Fruit fly (Drosophila melanogaster) whole organism, pupa: ENCODE data around the gene CG7079.

Experiments used
- CG10348 ChIP-seq: fragments of 200-800 bp; sonication (Bioruptor generic); IDR thresholded peaks from 2 replicates; pipeline ENCODE4 v1.3.6; 2022; ENCODE audit warnings: missing biosample characterization, missing genetic modification characterization
- CG12605 ChIP-seq: fragments of 200-800 bp; sonication (Bioruptor generic); IDR thresholded peaks from 2 replicates; pipeline ENCODE4 v1.3.6; 2022; ENCODE audit warnings: missing biosample characterization, missing genetic modification characterization
- CG13204 ChIP-seq: fragments of 200-800 bp; sonication (Bioruptor generic); optimal IDR thresholded peaks from 2 replicates; lab custom pipeline; 2018; ENCODE audit warnings: missing biosample characterization, mild to moderate bottlenecking, missing genetic modification characterization, moderate library complexity
- CG14655 ChIP-seq: fragments of 200-800 bp; sonication (Bioruptor generic); optimal IDR thresholded peaks from 3 replicates; lab custom pipeline; 2017; ENCODE audit warnings: mild to moderate bottlenecking, missing biosample characterization, missing genetic modification reagents, missing genetic modification characterization
- CG15710 ChIP-seq: fragments of 200-800 bp; sonication (Bioruptor generic); optimal IDR thresholded peaks from 2 replicates; lab custom pipeline; 2018; ENCODE audit warnings: missing biosample characterization, mild to moderate bottlenecking, missing genetic modification characterization, moderate library complexity
- CG17806 ChIP-seq: fragments of 200-800 bp; sonication (Bioruptor generic); optimal IDR thresholded peaks from 2 replicates; lab custom pipeline; 2018; ENCODE audit warnings: missing biosample characterization, mild to moderate bottlenecking, missing genetic modification characterization, moderate library complexity
- CG32121 ChIP-seq: fragments of 200-800 bp; sonication (Bioruptor generic); IDR thresholded peaks from 2 replicates; pipeline ENCODE4 v1.3.6; 2022; ENCODE audit warnings: missing biosample characterization, missing genetic modification characterization
- CG34367 ChIP-seq: fragments of 200-800 bp; sonication (Bioruptor generic); optimal IDR thresholded peaks from 2 replicates; lab custom pipeline; 2018; ENCODE audit warnings: missing biosample characterization, mild to moderate bottlenecking, missing genetic modification characterization
- CG4496 ChIP-seq: fragments of 200-800 bp; sonication (Bioruptor generic); IDR thresholded peaks from 3 replicates; pipeline ENCODE4 v1.3.6; 2022; ENCODE audit warnings: missing biosample characterization, missing genetic modification characterization
- CG8159 ChIP-seq: fragments of 200-800 bp; sonication (Bioruptor generic); optimal IDR thresholded peaks from 3 replicates; lab custom pipeline; 2018; ENCODE audit warnings: missing biosample characterization, mild to moderate bottlenecking, missing genetic modification characterization, moderate library complexity
- CG8301 ChIP-seq: fragments of 200-800 bp; sonication (Bioruptor generic); optimal IDR thresholded peaks from 2 replicates; lab custom pipeline; 2018; ENCODE audit warnings: missing biosample characterization, mild to moderate bottlenecking, missing genetic modification characterization
- CG9948 ChIP-seq: fragments of 200-800 bp; sonication (Bioruptor generic); optimal IDR thresholded peaks from 2 replicates; lab custom pipeline; 2018; ENCODE audit warnings: missing biosample characterization, mild to moderate bottlenecking, missing genetic modification characterization, moderate library complexity
- D1 ChIP-seq: fragments of 200-800 bp; sonication (Bioruptor generic); optimal IDR thresholded peaks from 2 replicates; lab custom pipeline; 2018; ENCODE audit warnings: missing biosample characterization, mild to moderate bottlenecking, missing genetic modification characterization, moderate library complexity
- EcR ChIP-seq: fragments of 200-800 bp; sonication (Bioruptor generic); optimal IDR thresholded peaks from 3 replicates; lab custom pipeline; 2019; ENCODE audit warnings: missing biosample characterization, missing genetic modification characterization, mild to moderate bottlenecking, moderate library complexity, missing genetic modification reagents
- Ets98B ChIP-seq: fragments of 200-800 bp; sonication (Bioruptor generic); IDR thresholded peaks from 2 replicates; pipeline ENCODE4 v1.3.6; 2022; ENCODE audit warnings: missing biosample characterization, missing genetic modification characterization
- Pif1A ChIP-seq: fragments of 200-800 bp; sonication (Bioruptor generic); optimal IDR thresholded peaks from 3 replicates; lab custom pipeline; 2016; ENCODE audit warnings: missing biosample characterization, missing genetic modification characterization
- Pif1B ChIP-seq: fragments of 200-800 bp; sonication (Bioruptor generic); optimal IDR thresholded peaks from 3 replicates; lab custom pipeline; 2016; ENCODE audit warnings: missing biosample characterization, missing genetic modification characterization
- Snoo ChIP-seq: fragments of 200-800 bp; sonication (Bioruptor generic); optimal IDR thresholded peaks from 3 replicates; lab custom pipeline; 2017; ENCODE audit warnings: missing biosample characterization, mild to moderate bottlenecking, missing genetic modification characterization, inconsistent platforms
- fd96Ca ChIP-seq: fragments of 200-800 bp; sonication (Bioruptor generic); IDR thresholded peaks from 3 replicates; pipeline ENCODE4 v1.3.6; 2022; ENCODE audit warnings: missing biosample characterization, missing genetic modification characterization
- gl ChIP-seq: fragments of 200-800 bp; sonication (Bioruptor generic); optimal IDR thresholded peaks from 2 replicates; lab custom pipeline; 2018; ENCODE audit warnings: missing biosample characterization, mild to moderate bottlenecking, missing genetic modification characterization
- rn ChIP-seq: fragments of 200-800 bp; sonication (Bioruptor generic); IDR thresholded peaks from 2 replicates; pipeline ENCODE4 v1.3.6; 2022; ENCODE audit warnings: missing biosample characterization, missing genetic modification characterization

CG7079 gene

dm6 chr3R:21017464-21018080, 31.1 kb downstream of the CG7079 start, which contains the start of gene Rlip:
Gene Rlip, plus strand, starts transcription at chr3R:21017684.
- peak; percentile 42 for TF ChIP-seq D1 (tag; lab: Kevin White, UChicago)
- TF ChIP-seq CG14655 (GFP tag; lab: Kevin White, UChicago): peak; percentile 63
- TF ChIP-seq CG10348 (GFP tag; lab: Robert Waterston, UW): no peak
- TF ChIP-seq CG9948: no peak
- no peak for TF ChIP-seq Snoo
- TF ChIP-seq CG12605: no peak
- TF ChIP-seq CG8159 (tag; lab: Kevin White, UChicago): peak; percentile 50
- TF ChIP-seq CG13204: no peak
- TF ChIP-seq Pif1B (GFP tag; lab: Kevin White, UChicago): peak; percentile 50
- TF ChIP-seq Pif1A (GFP tag; lab: Kevin White, UChicago): no peak
- peak; percentile 89 for TF ChIP-seq CG4496 (GFP tag; lab: Robert Waterston, UW)
- TF ChIP-seq Ets98B (GFP tag; lab: Robert Waterston, UW): peak; percentile 78; the same call in 1 of the 2 replicates
- TF ChIP-seq CG15710 (tag; lab: Kevin White, UChicago): no peak
- no peak for TF ChIP-seq EcR (GFP tag; lab: Kevin White, UChicago)
- TF ChIP-seq CG34367 (tag; lab: Kevin White, UChicago): no peak
- peak; percentile 74 for TF ChIP-seq rn
- TF ChIP-seq gl: peak; percentile 37
- no peak for TF ChIP-seq CG17806 (tag; lab: Kevin White, UChicago)
- TF ChIP-seq fd96Ca (GFP tag; lab: Robert Waterston, UW): peak; percentile 84
- 0 out of 2 replicates have a peak, but pooled peaks have one; percentile 32 for TF ChIP-seq CG32121 (GFP tag; lab: Robert Waterston, UW)
- TF ChIP-seq CG8301 (tag; lab: Kevin White, UChicago): peak; percentile 41
- TF ChIP-seq, all 21 proteins: peak for 11

DNA sequence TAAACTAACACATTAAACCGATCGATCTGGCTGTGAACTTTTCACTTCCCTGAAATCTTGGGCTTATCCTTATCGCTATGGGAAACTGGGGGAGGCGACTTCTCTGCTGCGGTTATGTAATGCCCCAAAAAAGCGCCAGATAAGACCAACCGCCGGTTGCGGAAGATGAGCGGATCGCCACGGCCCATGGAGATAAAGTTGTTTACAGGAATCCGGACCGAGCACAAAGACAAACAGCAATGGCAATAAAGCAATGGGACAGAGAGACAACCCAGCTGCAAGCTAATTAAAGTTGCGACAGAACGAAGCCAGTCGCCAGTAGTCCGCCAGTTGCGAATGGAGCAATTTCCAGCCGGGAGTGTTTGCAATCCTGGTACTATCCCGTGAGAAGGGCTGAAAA, 33.0 kb downstream of the CG7079 start, which contains the start of gene CG5697:
Gene CG5697 (plus strand): TSS at position 314 of the 400 bp plus-strand sequence.
- TF ChIP-seq Ets98B (GFP tag; lab: Robert Waterston, UW) (no peak), Snoo (no peak), CG4496 (GFP tag; lab: Robert Waterston, UW) (no peak), CG15710 (tag; lab: Kevin White, UChicago) (no peak), Pif1A (GFP tag; lab: Kevin White, UChicago) (peak; percentile 1), CG32121 (GFP tag; lab: Robert Waterston, UW) (no peak), CG9948 (no peak), gl (no peak)

DNA sequence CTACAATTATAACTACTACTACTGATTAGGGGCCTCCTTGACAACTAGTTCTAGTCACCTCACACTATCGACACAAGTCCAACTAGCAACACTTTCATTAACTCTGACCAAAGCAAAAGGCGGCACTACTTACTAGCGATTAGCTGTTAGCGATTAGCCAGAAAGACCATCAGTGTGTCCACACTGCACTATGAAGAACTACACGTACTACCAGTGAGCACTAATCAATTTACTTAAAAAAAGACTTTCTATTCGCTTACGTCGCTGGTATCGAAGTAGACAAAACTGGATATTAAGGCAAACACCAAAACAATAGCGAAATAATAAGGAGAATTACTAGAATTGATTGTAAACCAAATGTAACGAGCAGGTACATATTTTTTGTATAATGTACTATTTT, 34.8 kb downstream of the CG7079 start:
- TF ChIP-seq CG34367 (tag; lab: Kevin White, UChicago) (no peak), D1 (tag; lab: Kevin White, UChicago) (no peak), CG4496 (GFP tag; lab: Robert Waterston, UW) (no peak), CG10348 (GFP tag; lab: Robert Waterston, UW) (no peak), EcR (GFP tag; lab: Kevin White, UChicago) (no peak), CG8159 (tag; lab: Kevin White, UChicago) (no peak), rn (no peak), CG17806 (tag; lab: Kevin White, UChicago) (no peak), gl (no peak), Pif1A (GFP tag; lab: Kevin White, UChicago) (no peak), Pif1B (GFP tag; lab: Kevin White, UChicago) (no peak), CG13204 (no peak), CG8301 (tag; lab: Kevin White, UChicago) (no peak), CG12605 (no peak), Snoo (no peak)

DNA sequence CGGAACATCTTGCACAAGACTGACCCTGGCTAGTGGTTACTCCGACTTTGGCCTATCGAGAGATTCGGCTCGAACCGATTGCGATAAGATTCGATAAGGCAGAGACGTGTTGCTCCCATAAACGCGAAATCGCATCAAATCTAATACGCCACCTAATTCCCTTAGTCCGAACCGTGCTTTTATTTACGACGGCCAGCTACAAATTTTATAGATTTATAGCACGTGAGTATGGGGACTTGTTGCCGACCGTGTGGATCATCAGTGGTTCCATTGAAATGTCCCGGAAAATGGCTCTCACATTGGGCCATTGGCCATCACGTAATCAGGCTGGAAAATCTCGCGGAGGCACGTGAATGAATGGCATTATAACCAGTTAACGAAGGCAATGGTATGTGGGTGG, 41.7 kb downstream of the CG7079 start, which contains the start of gene Alp5:
Gene Alp5 (minus strand): TSS at position 24 of the 400 bp plus-strand sequence.
- no peak for TF ChIP-seq rn
- no peak for TF ChIP-seq CG34367 (tag; lab: Kevin White, UChicago)
- TF ChIP-seq CG9948: no peak
- TF ChIP-seq D1 (tag; lab: Kevin White, UChicago): no peak
- TF ChIP-seq CG4496 (GFP tag; lab: Robert Waterston, UW): no peak
- no peak for TF ChIP-seq CG12605
- no peak for TF ChIP-seq gl
- no peak for TF ChIP-seq CG8159 (tag; lab: Kevin White, UChicago)

DNA sequence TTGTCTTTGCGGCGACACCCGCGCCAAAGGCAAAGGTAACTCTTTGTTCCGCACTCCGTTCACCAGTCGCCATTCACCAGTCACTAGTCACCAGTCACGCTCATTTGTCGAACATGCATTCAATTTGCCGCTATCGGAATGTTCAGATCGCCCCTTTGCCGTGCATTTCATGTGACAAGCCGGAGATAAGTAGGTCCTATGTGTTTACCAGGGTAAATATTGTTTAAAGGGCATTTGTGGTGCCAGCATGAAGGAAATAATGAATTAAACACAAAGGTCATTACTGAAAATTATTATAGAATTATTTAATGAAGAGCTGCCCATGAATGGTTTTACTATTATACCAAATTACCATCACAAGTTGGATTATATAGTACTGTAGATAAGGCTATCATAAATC, 47.5 kb downstream of the CG7079 start:
- no peak for TF ChIP-seq gl
- TF ChIP-seq CG15710 (tag; lab: Kevin White, UChicago): no peak
- TF ChIP-seq CG12605: no peak
- TF ChIP-seq Snoo: no peak
- no peak for TF ChIP-seq fd96Ca (GFP tag; lab: Robert Waterston, UW)
- TF ChIP-seq Pif1B (GFP tag; lab: Kevin White, UChicago): no peak
- TF ChIP-seq D1 (tag; lab: Kevin White, UChicago): no peak
- no peak for TF ChIP-seq EcR (GFP tag; lab: Kevin White, UChicago)
- no peak for TF ChIP-seq CG34367 (tag; lab: Kevin White, UChicago)
- no peak for TF ChIP-seq CG8301 (tag; lab: Kevin White, UChicago)
- no peak for TF ChIP-seq CG32121 (GFP tag; lab: Robert Waterston, UW)
- no peak for TF ChIP-seq CG17806 (tag; lab: Kevin White, UChicago)
- TF ChIP-seq CG8159 (tag; lab: Kevin White, UChicago): no peak
- no peak for TF ChIP-seq Ets98B (GFP tag; lab: Robert Waterston, UW)
- TF ChIP-seq CG13204: no peak
- no peak for TF ChIP-seq CG9948
- TF ChIP-seq, all 21 proteins: peak for 0

DNA sequence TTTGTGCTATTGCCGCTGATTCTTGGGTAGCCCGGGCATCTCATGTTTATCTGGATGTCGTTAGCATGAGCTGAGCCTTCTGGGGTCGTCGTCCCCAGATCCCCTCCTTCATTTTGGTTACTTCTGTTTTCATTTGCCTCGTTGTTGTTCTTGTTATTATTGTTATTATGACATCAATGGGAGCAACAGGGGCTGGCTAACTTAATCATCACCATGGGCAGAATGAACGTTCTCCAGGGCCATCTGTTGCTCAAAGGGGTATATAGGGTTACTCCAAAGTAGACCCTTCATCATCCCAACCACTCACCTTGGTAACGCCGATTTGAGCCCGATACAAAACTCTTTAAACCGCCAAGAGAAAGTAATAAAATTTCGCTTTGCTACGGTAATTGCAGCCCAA, 50.3 kb downstream of the CG7079 start:
- TF ChIP-seq CG4496 (GFP tag; lab: Robert Waterston, UW) (no peak), EcR (GFP tag; lab: Kevin White, UChicago) (no peak), fd96Ca (GFP tag; lab: Robert Waterston, UW) (no peak), gl (no peak), CG8301 (tag; lab: Kevin White, UChicago) (no peak), CG9948 (no peak), CG34367 (tag; lab: Kevin White, UChicago) (no peak), Snoo (no peak), CG17806 (tag; lab: Kevin White, UChicago) (no peak), CG32121 (GFP tag; lab: Robert Waterston, UW) (no peak), Ets98B (GFP tag; lab: Robert Waterston, UW) (no peak), CG15710 (tag; lab: Kevin White, UChicago) (no peak), D1 (tag; lab: Kevin White, UChicago) (no peak), Pif1B (GFP tag; lab: Kevin White, UChicago) (no peak), CG10348 (GFP tag; lab: Robert Waterston, UW) (no peak), rn (no peak), CG13204 (no peak), Pif1A (GFP tag; lab: Kevin White, UChicago) (no peak)
